1 fruit fly cellular context compared by ENCODE assay signal in genomic region chr3R:5127790-5128243, dm6.
TF ChIP-seq lines count a peak whose summit lies in the region.

Gene RabGGTa, plus strand, starts transcription at chr3R:5128087.

TF ChIP-seq in whole organism, embryonic, 481 proteins besides CTCF, POLR2A, EP300 and RAD21 (continued from another document and continues in another):
- no peak for TF ChIP-seq CG4328 (GFP tag; optimal IDR thresholded peaks at IDR 0.05; lab: Kevin White, UChicago)
- peak; percentile 43 for TF ChIP-seq BtbVII (GFP tag; optimal IDR thresholded peaks at IDR 0.05; lab: Kevin White, UChicago)
- TF ChIP-seq HmgZ (tag; optimal IDR thresholded peaks at IDR 0.05; lab: Kevin White, UChicago), result peak; percentile 76
- TF ChIP-seq CG8765 (GFP tag; IDR thresholded peaks at IDR 0.05; lab: Robert Waterston, UW), result no peak
- TF ChIP-seq cato (GFP tag; optimal IDR thresholded peaks at IDR 0.05; lab: Kevin White, UChicago; ENCODE audit: borderline replicate concordance), result peak; percentile 38
- peak; percentile 47 for TF ChIP-seq Abd-B (GFP tag; optimal IDR thresholded peaks at IDR 0.05; lab: Kevin White, UChicago)
- TF ChIP-seq CG7271 (tag; optimal IDR thresholded peaks at IDR 0.05; lab: Kevin White, UChicago), result no peak
- no peak for TF ChIP-seq gcm2 (GFP tag; optimal IDR thresholded peaks at IDR 0.05; lab: Kevin White, UChicago)
- TF ChIP-seq CG17328 (GFP tag; IDR thresholded peaks at IDR 0.05; lab: Robert Waterston, UW), result peak; percentile 80
- TF ChIP-seq Med (GFP tag; lab: Kevin White, UChicago), result peak; percentile 92
- peak; percentile 35; the same call in 1 of the 2 replicates for TF ChIP-seq CG14667 (GFP tag; IDR thresholded peaks at IDR 0.05; lab: Robert Waterston, UW)
- TF ChIP-seq Elba2 (GFP tag; optimal IDR thresholded peaks at IDR 0.05; lab: Kevin White, UChicago), result no peak
- no peak for TF ChIP-seq CG33557 (GFP tag; optimal IDR thresholded peaks at IDR 0.05; lab: Kevin White, UChicago)
- TF ChIP-seq Rx (GFP tag; IDR thresholded peaks at IDR 0.05; lab: Robert Waterston, UW), result peak; percentile 32; the same call in 1 of the 2 replicates
- TF ChIP-seq Ssrp (tag; optimal IDR thresholded peaks at IDR 0.05; lab: Kevin White, UChicago), result peak; percentile 79
- TF ChIP-seq CG15601 (tag; optimal IDR thresholded peaks at IDR 0.05; lab: Kevin White, UChicago), result peak; percentile 67
- peak; percentile 11 for TF ChIP-seq CG6765 (GFP tag; optimal IDR thresholded peaks at IDR 0.05; lab: Kevin White, UChicago)
- TF ChIP-seq CG16813 (GFP tag; IDR thresholded peaks at IDR 0.05; lab: Robert Waterston, UW; ENCODE audit: partially characterized antibody), result no peak
- peak; percentile 17 for TF ChIP-seq psq (GFP tag; optimal IDR thresholded peaks at IDR 0.05; lab: Kevin White, UChicago)
- peak; percentile 20 for TF ChIP-seq Max (GFP tag; optimal IDR thresholded peaks at IDR 0.05; lab: Kevin White, UChicago)
- TF ChIP-seq CG12155 (GFP tag; optimal IDR thresholded peaks at IDR 0.05; lab: Kevin White, UChicago), result peak; percentile 40
- no peak for TF ChIP-seq Lim3 (GFP tag; IDR thresholded peaks at IDR 0.05; lab: Robert Waterston, UW)
- TF ChIP-seq rib (GFP tag; IDR thresholded peaks at IDR 0.05; lab: Robert Waterston, UW), result no peak
- peak; percentile 35 for TF ChIP-seq fu2 (GFP tag; optimal IDR thresholded peaks at IDR 0.05; lab: Kevin White, UChicago)
- no peak for TF ChIP-seq tup (GFP tag; optimal IDR thresholded peaks at IDR 0.05; lab: Kevin White, UChicago)
- TF ChIP-seq Scr (GFP tag; IDR thresholded peaks at IDR 0.05; lab: Robert Waterston, UW; ENCODE audit: partially characterized antibody), result no peak
- TF ChIP-seq CG1233 (GFP tag; optimal IDR thresholded peaks at IDR 0.05; lab: Kevin White, UChicago), result peak; percentile 51
- TF ChIP-seq usp (GFP tag; optimal IDR thresholded peaks at IDR 0.05; lab: Kevin White, UChicago), result no peak
- TF ChIP-seq CG30020 (tag; optimal IDR thresholded peaks at IDR 0.05; lab: Kevin White, UChicago), result peak; percentile 38
- no peak for TF ChIP-seq B-H2 (GFP tag; optimal IDR thresholded peaks at IDR 0.05; lab: Kevin White, UChicago)
- TF ChIP-seq al (GFP tag; IDR thresholded peaks at IDR 0.05; lab: Robert Waterston, UW), result peak; percentile 42; the same call in 1 of the 2 replicates
- no peak for TF ChIP-seq CG3838 (GFP tag; optimal IDR thresholded peaks at IDR 0.05; lab: Kevin White, UChicago)
- TF ChIP-seq dmrt11E (tag; optimal IDR thresholded peaks at IDR 0.05; lab: Kevin White, UChicago), result peak; percentile 69
- TF ChIP-seq CG4404 (GFP tag; IDR thresholded peaks at IDR 0.05; lab: Robert Waterston, UW), result no peak
- TF ChIP-seq onecut (GFP tag; IDR thresholded peaks at IDR 0.05; lab: Robert Waterston, UW), result 0 out of 2 replicates have a peak, but pooled peaks have one; percentile 19
- peak; percentile 62; the same call in 1 of the 2 replicates for TF ChIP-seq CG4730 (GFP tag; IDR thresholded peaks at IDR 0.05; lab: Robert Waterston, UW)
- TF ChIP-seq Lhr (GFP tag; optimal IDR thresholded peaks at IDR 0.05; lab: Kevin White, UChicago), result peak; percentile 67
- TF ChIP-seq btn (GFP tag; optimal IDR thresholded peaks at IDR 0.05; lab: Kevin White, UChicago), result peak; percentile 55
- peak; percentile 51 for TF ChIP-seq CG9437 (GFP tag; optimal IDR thresholded peaks at IDR 0.05; lab: Kevin White, UChicago)
- 0 out of 3 replicates have a peak, but pooled peaks have one; percentile 32 for TF ChIP-seq Mrtf (GFP tag; IDR thresholded peaks at IDR 0.05; lab: Robert Waterston, UW)
- TF ChIP-seq CG6813 (GFP tag; optimal IDR thresholded peaks at IDR 0.05; lab: Kevin White, UChicago), result peak; percentile 41
- TF ChIP-seq pita (GFP tag; optimal IDR thresholded peaks at IDR 0.05; lab: Kevin White, UChicago), result no peak
- TF ChIP-seq CG8290 (GFP tag; optimal IDR thresholded peaks at IDR 0.05; lab: Kevin White, UChicago), result peak; percentile 31
- peak; percentile 13 to 60 for TF ChIP-seq CG8290 (tag; optimal IDR thresholded peaks at IDR 0.05; lab: Kevin White, UChicago)
- TF ChIP-seq CG17612 (GFP tag; IDR thresholded peaks at IDR 0.05; lab: Robert Waterston, UW), result no peak
- no peak for TF ChIP-seq CG15073 (GFP tag; optimal IDR thresholded peaks at IDR 0.05; lab: Kevin White, UChicago)
- peak; percentile 20 for TF ChIP-seq en (GFP tag; optimal IDR thresholded peaks at IDR 0.05; lab: Kevin White, UChicago)
- TF ChIP-seq NC2α (GFP tag; optimal IDR thresholded peaks at IDR 0.05; lab: Kevin White, UChicago), result no peak
- TF ChIP-seq sr (GFP tag; IDR thresholded peaks at IDR 0.05; lab: Robert Waterston, UW), result no peak
- peak; percentile 58 for TF ChIP-seq ranshi (GFP tag; IDR thresholded peaks at IDR 0.05; lab: Robert Waterston, UW)
- peak; percentile 70 for TF ChIP-seq CG8388 (GFP tag; optimal IDR thresholded peaks at IDR 0.05; lab: Kevin White, UChicago)
- peak; percentile 51 for TF ChIP-seq Camta (GFP tag; optimal IDR thresholded peaks at IDR 0.05; lab: Kevin White, UChicago)
- TF ChIP-seq pfk (GFP tag; optimal IDR thresholded peaks at IDR 0.05; lab: Kevin White, UChicago), result no peak
- peak in 1 of 2 experiments; percentile 0 for TF ChIP-seq crp (GFP tag; optimal IDR thresholded peaks at IDR 0.05; lab: Kevin White, UChicago)
- peak; percentile 74 for TF ChIP-seq CG9932 (GFP tag; IDR thresholded peaks at IDR 0.05; lab: Robert Waterston, UW)
- no peak for TF ChIP-seq CG34224 (GFP tag; IDR thresholded peaks at IDR 0.05; lab: Robert Waterston, UW; ENCODE audit: partially characterized antibody)
- TF ChIP-seq grau (tag; optimal IDR thresholded peaks at IDR 0.05; lab: Kevin White, UChicago), result peak; percentile 74
- no peak for TF ChIP-seq Nf-YC (tag; optimal IDR thresholded peaks at IDR 0.05; lab: Kevin White, UChicago)
- TF ChIP-seq CG10321 (GFP tag; IDR thresholded peaks at IDR 0.05; lab: Robert Waterston, UW), result 0 out of 2 replicates have a peak, but pooled peaks have one; percentile 8
- TF ChIP-seq Sox102F (GFP tag; optimal IDR thresholded peaks at IDR 0.05; lab: Kevin White, UChicago), result peak; percentile 65
- no peak for TF ChIP-seq Neu2 (GFP tag; optimal IDR thresholded peaks at IDR 0.05; lab: Kevin White, UChicago; ENCODE audit: borderline replicate concordance)
- TF ChIP-seq toy (GFP tag; IDR thresholded peaks at IDR 0.05; lab: Robert Waterston, UW), result 0 out of 2 replicates have a peak, but pooled peaks have one; percentile 20
- TF ChIP-seq CG2712 (tag; optimal IDR thresholded peaks at IDR 0.05; lab: Kevin White, UChicago), result peak; percentile 76
- TF ChIP-seq CG10565 (GFP tag; optimal IDR thresholded peaks at IDR 0.05; lab: Kevin White, UChicago), result no peak
- TF ChIP-seq CkIIα-i1 (GFP tag; IDR thresholded peaks at IDR 0.05; lab: Robert Waterston, UW), result no peak
- no peak for TF ChIP-seq lbe (GFP tag; optimal IDR thresholded peaks at IDR 0.05; lab: Kevin White, UChicago)
- TF ChIP-seq stc (GFP tag; IDR thresholded peaks at IDR 0.05; lab: Robert Waterston, UW), result peak; percentile 66
- TF ChIP-seq kah (GFP tag; optimal IDR thresholded peaks at IDR 0.05; lab: Kevin White, UChicago), result no peak
- peak; percentile 4 for TF ChIP-seq disco-r (GFP tag; optimal IDR thresholded peaks at IDR 0.05; lab: Kevin White, UChicago)
- peak; percentile 76 for TF ChIP-seq CG14441 (GFP tag; IDR thresholded peaks at IDR 0.05; lab: Robert Waterston, UW)
- TF ChIP-seq CG9609 (GFP tag; optimal IDR thresholded peaks at IDR 0.05; lab: Kevin White, UChicago), result peak; percentile 49
- TF ChIP-seq Asciz (GFP tag; optimal IDR thresholded peaks at IDR 0.05; lab: Kevin White, UChicago), result peak; percentile 14
- TF ChIP-seq CG14860 (GFP tag; IDR thresholded peaks at IDR 0.05; lab: Robert Waterston, UW; ENCODE audit: partially characterized antibody), result no peak
- TF ChIP-seq CG14710 (tag; optimal IDR thresholded peaks at IDR 0.05; lab: Kevin White, UChicago), result peak; percentile 71
- peak; percentile 59 for TF ChIP-seq CG13424 (tag; optimal IDR thresholded peaks at IDR 0.05; lab: Kevin White, UChicago)
- peak; percentile 16 for TF ChIP-seq Side (GFP tag; optimal IDR thresholded peaks at IDR 0.05; lab: Kevin White, UChicago)
- peak; percentile 72 for TF ChIP-seq Hmr (GFP tag; optimal IDR thresholded peaks at IDR 0.05; lab: Kevin White, UChicago)
- TF ChIP-seq slou (GFP tag; optimal IDR thresholded peaks at IDR 0.05; lab: Kevin White, UChicago), result no peak
- no peak for TF ChIP-seq CG3065 (GFP tag; optimal IDR thresholded peaks at IDR 0.05; lab: Kevin White, UChicago)
- TF ChIP-seq CG15269 (tag; optimal IDR thresholded peaks at IDR 0.05; lab: Kevin White, UChicago), result peak; percentile 73
- TF ChIP-seq CG4360 (GFP tag; IDR thresholded peaks at IDR 0.05; lab: Robert Waterston, UW), result no peak
- peak; percentile 12 for TF ChIP-seq NC2β (GFP tag; optimal IDR thresholded peaks at IDR 0.05; lab: Kevin White, UChicago)
- peak; percentile 24 for TF ChIP-seq CG15011 (GFP tag; optimal IDR thresholded peaks at IDR 0.05; lab: Kevin White, UChicago)
- peak; percentile 33 for TF ChIP-seq CG3163 (GFP tag; optimal IDR thresholded peaks at IDR 0.05; lab: Kevin White, UChicago)
- TF ChIP-seq zfh1 (GFP tag; IDR thresholded peaks at IDR 0.05; lab: Robert Waterston, UW), result peak; percentile 62; the same call in 2 of the 3 replicates
- peak; percentile 85 for TF ChIP-seq CG12391 (tag; optimal IDR thresholded peaks at IDR 0.05; lab: Kevin White, UChicago)
- peak; percentile 74 for TF ChIP-seq H2.0 (GFP tag; IDR thresholded peaks at IDR 0.05; lab: Robert Waterston, UW)
- TF ChIP-seq chif (GFP tag; optimal IDR thresholded peaks at IDR 0.05; lab: Kevin White, UChicago), result peak; percentile 25 to 50
- peak; percentile 81 for TF ChIP-seq CG2120 (GFP tag; optimal IDR thresholded peaks at IDR 0.05; lab: Kevin White, UChicago)
- peak; percentile 32 for TF ChIP-seq CG4854 (GFP tag; optimal IDR thresholded peaks at IDR 0.05; lab: Kevin White, UChicago)
- peak; percentile 42 for TF ChIP-seq CG12104 (GFP tag; optimal IDR thresholded peaks at IDR 0.05; lab: Kevin White, UChicago)
- TF ChIP-seq CG16815 (GFP tag; optimal IDR thresholded peaks at IDR 0.05; lab: Kevin White, UChicago), result peak; percentile 26
- TF ChIP-seq CG7357 (GFP tag; IDR thresholded peaks at IDR 0.05; lab: Robert Waterston, UW), result 0 out of 3 replicates have a peak, but pooled peaks have one; percentile 46
- no peak for TF ChIP-seq Dref (GFP tag; IDR thresholded peaks at IDR 0.05; lab: Robert Waterston, UW)
- peak; percentile 81 for TF ChIP-seq Fer3 (tag; optimal IDR thresholded peaks at IDR 0.05; lab: Kevin White, UChicago)
- TF ChIP-seq CG15696 (tag; optimal IDR thresholded peaks at IDR 0.05; lab: Kevin White, UChicago), result peak; percentile 54
- peak; percentile 36 for TF ChIP-seq twi (tag; optimal IDR thresholded peaks at IDR 0.05; lab: Kevin White, UChicago)
- no peak for TF ChIP-seq Deaf1 (tag; optimal IDR thresholded peaks at IDR 0.05; lab: Kevin White, UChicago)
- TF ChIP-seq Dll (GFP tag; IDR thresholded peaks at IDR 0.05; lab: Robert Waterston, UW; ENCODE audit: partially characterized antibody), result no peak
- no peak for TF ChIP-seq pan (optimal IDR thresholded peaks at IDR 0.05; lab: Kevin White, UChicago)
- peak in 1 of 2 experiments; percentile 81 for TF ChIP-seq pan (GFP tag; optimal IDR thresholded peaks at IDR 0.05 in 1 of 2, IDR thresholded peaks at IDR 0.05 in 1 of 2)
- TF ChIP-seq aop (GFP tag; IDR thresholded peaks at IDR 0.05; lab: Robert Waterston, UW), result no peak
- TF ChIP-seq Fer2 (tag; optimal IDR thresholded peaks at IDR 0.05; lab: Kevin White, UChicago), result no peak
- no peak for TF ChIP-seq Lpt (GFP tag; optimal IDR thresholded peaks at IDR 0.05; lab: Kevin White, UChicago)
- TF ChIP-seq Mes4 (GFP tag; optimal IDR thresholded peaks at IDR 0.05; lab: Kevin White, UChicago), result peak; percentile 43
- peak; percentile 27 for TF ChIP-seq CG9876 (GFP tag; optimal IDR thresholded peaks at IDR 0.05; lab: Kevin White, UChicago)
- TF ChIP-seq bbx (GFP tag; IDR thresholded peaks at IDR 0.05; lab: Robert Waterston, UW; ENCODE audit: partially characterized antibody), result no peak
- no peak for TF ChIP-seq CG8089 (GFP tag; optimal IDR thresholded peaks at IDR 0.05; lab: Kevin White, UChicago)
- TF ChIP-seq gce (GFP tag; IDR thresholded peaks at IDR 0.05; lab: Robert Waterston, UW), result 0 out of 3 replicates have a peak, but pooled peaks have one; percentile 15
- TF ChIP-seq knrl (GFP tag; IDR thresholded peaks at IDR 0.05; lab: Robert Waterston, UW; ENCODE audit: partially characterized antibody), result no peak
- TF ChIP-seq CG13894 (tag; optimal IDR thresholded peaks at IDR 0.05; lab: Kevin White, UChicago), result no peak
- peak; percentile 20 for TF ChIP-seq CG18764 (GFP tag; optimal IDR thresholded peaks at IDR 0.05; lab: Kevin White, UChicago)
- peak; percentile 50 for TF ChIP-seq CG12219 (GFP tag; optimal IDR thresholded peaks at IDR 0.05; lab: Kevin White, UChicago)
- no peak for TF ChIP-seq CG1647 (GFP tag; optimal IDR thresholded peaks at IDR 0.05; lab: Kevin White, UChicago)
- TF ChIP-seq fd3F (GFP tag; optimal IDR thresholded peaks at IDR 0.05; lab: Kevin White, UChicago), result peak; percentile 48
- TF ChIP-seq tna (GFP tag; IDR thresholded peaks at IDR 0.05; lab: Robert Waterston, UW; ENCODE audit: partially characterized antibody), result no peak
- TF ChIP-seq CG10431 (GFP tag; optimal IDR thresholded peaks at IDR 0.05; lab: Kevin White, UChicago), result peak; percentile 24
- TF ChIP-seq Sin3A (optimal IDR thresholded peaks at IDR 0.05; lab: Kevin White, UChicago), result no peak
- TF ChIP-seq CG32772 (GFP tag; IDR thresholded peaks at IDR 0.05; lab: Robert Waterston, UW), result 0 out of 2 replicates have a peak, but pooled peaks have one; percentile 35
- no peak for TF ChIP-seq dan (GFP tag; IDR thresholded peaks at IDR 0.05; lab: Robert Waterston, UW)
- TF ChIP-seq Sry-β (GFP tag; optimal IDR thresholded peaks at IDR 0.05; lab: Kevin White, UChicago), result no peak
- TF ChIP-seq exex (tag; optimal IDR thresholded peaks at IDR 0.05; lab: Kevin White, UChicago), result no peak
- peak; percentile 62; the same call in 1 of the 3 replicates for TF ChIP-seq ci (GFP tag; IDR thresholded peaks at IDR 0.05; lab: Robert Waterston, UW)
- peak; percentile 84 for TF ChIP-seq gem (tag; optimal IDR thresholded peaks at IDR 0.05; lab: Kevin White, UChicago)
- TF ChIP-seq CG11723 (GFP tag; optimal IDR thresholded peaks at IDR 0.05; lab: Kevin White, UChicago), result peak; percentile 20
- no peak; the same call in 1 of the 2 replicates for TF ChIP-seq bowl (GFP tag; IDR thresholded peaks at IDR 0.05; lab: Robert Waterston, UW)
- peak; percentile 59 for TF ChIP-seq tap (tag; optimal IDR thresholded peaks at IDR 0.05; lab: Kevin White, UChicago)
- TF ChIP-seq sna (GFP tag; IDR thresholded peaks at IDR 0.05; lab: Robert Waterston, UW; ENCODE audit: partially characterized antibody), result no peak
- peak; percentile 67 for TF ChIP-seq Aef1 (GFP tag; IDR thresholded peaks at IDR 0.05; lab: Robert Waterston, UW)
- no peak for TF ChIP-seq croc (GFP tag; conservative IDR thresholded peaks at IDR 0.05; lab: Robert Waterston, UW)
